Worm (Caenorhabditis elegans) whole organism, L4 larva: Measurements from ENCODE around the gene F21C10.7.

Source experiments
- D1046.2 ChIP-seq: fragments of 200-800 bp; sonication (Bioruptor generic); IDR thresholded peaks from 2 replicates; pipeline ENCODE4 v1.3.6; 2022; ENCODE audit warnings: missing genetic modification characterization, missing compliant biosample characterization
- F10B5.3 ChIP-seq: sonication (generic microtip); optimal IDR thresholded peaks from 2 replicates; lab custom pipeline; 2016; ENCODE audit warnings: mild to moderate bottlenecking, missing genetic modification characterization, missing compliant biosample characterization
- Y48G9A.11 ChIP-seq: fragments of 200-800 bp; sonication (Bioruptor generic); IDR thresholded peaks from 2 replicates; pipeline ENCODE4 v1.3.6; 2022; ENCODE audit warnings: missing genetic modification reagents, missing genetic modification characterization, missing compliant biosample characterization
- Y75B8A.6 ChIP-seq: fragments of 200-800 bp; sonication (Bioruptor generic); IDR thresholded peaks from 2 replicates; pipeline ENCODE4 v1.3.6; 2022; ENCODE audit warnings: missing genetic modification reagents, missing genetic modification characterization, missing compliant biosample characterization
- aha-1 ChIP-seq: fragments of 150-350 bp; peaks from one replicate; lab custom pipeline; 2014; ENCODE audit warnings: missing biosample characterization, missing genetic modification characterization
- aly-2 ChIP-seq: sonication (generic microtip); optimal IDR thresholded peaks from 2 replicates; lab custom pipeline; 2018; ENCODE audit warnings: missing biosample characterization, missing genetic modification characterization
- arid-1 ChIP-seq: fragments of 200-800 bp; sonication (Bioruptor generic); conservative IDR thresholded peaks from 2 replicates; pipeline ENCODE4 v1.3.6; 2022; ENCODE audit warnings: missing genetic modification reagents, missing genetic modification characterization, missing compliant biosample characterization
- ceh-20 ChIP-seq: fragments of 200-800 bp; sonication (Bioruptor generic); IDR thresholded peaks from 2 replicates; pipeline ENCODE4 v1.3.6; 2022; ENCODE audit warnings: missing genetic modification reagents, missing genetic modification characterization, missing compliant biosample characterization
- cey-2 ChIP-seq: sonication (generic microtip); optimal IDR thresholded peaks from 3 replicates; lab custom pipeline; 2017; ENCODE audit warnings: missing genetic modification characterization, mild to moderate bottlenecking, missing compliant biosample characterization, antibody characterized with exemption, borderline replicate concordance; ENCODE audit not compliant: insufficient read depth
- daf-8 ChIP-seq: fragments of 200-800 bp; sonication (Bioruptor generic); IDR thresholded peaks from 2 replicates; pipeline ENCODE4 v1.3.6; 2022; ENCODE audit warnings: missing genetic modification characterization, missing compliant biosample characterization
- dmd-6 ChIP-seq: fragments of 200-800 bp; sonication (Bioruptor generic); IDR thresholded peaks from 2 replicates; pipeline ENCODE4 v1.3.6; 2022; ENCODE audit warnings: missing genetic modification reagents, missing genetic modification characterization, missing compliant biosample characterization
- egl-43 ChIP-seq: fragments of 200-800 bp; sonication (Bioruptor generic); IDR thresholded peaks from 2 replicates; pipeline ENCODE4 v1.3.6; 2022; ENCODE audit warnings: missing genetic modification reagents, missing genetic modification characterization, missing compliant biosample characterization
- gei-8 ChIP-seq: fragments of 200-800 bp; sonication (Bioruptor generic); optimal IDR thresholded peaks from 2 replicates; lab custom pipeline; 2018; ENCODE audit warnings: mild to moderate bottlenecking, missing genetic modification characterization, missing compliant biosample characterization
- lim-7 ChIP-seq: fragments of 200-800 bp; sonication (Bioruptor generic); IDR thresholded peaks from 2 replicates; pipeline ENCODE4 v1.3.6; 2022; ENCODE audit warnings: missing genetic modification characterization, missing compliant biosample characterization
- lin-29 ChIP-seq: fragments of 200-800 bp; sonication (Bioruptor generic); IDR thresholded peaks from 2 replicates; pipeline ENCODE4 v1.3.6; 2022; ENCODE audit warnings: missing genetic modification reagents, missing genetic modification characterization, missing compliant biosample characterization
- lin-38 ChIP-seq: fragments of 200-800 bp; sonication (Bioruptor generic); IDR thresholded peaks from 2 replicates; pipeline ENCODE4 v1.3.6; 2022; ENCODE audit warnings: missing genetic modification reagents, missing genetic modification characterization, missing compliant biosample characterization
- nhr-11 ChIP-seq: fragments of 150-350 bp; optimal IDR thresholded peaks from 2 replicates; lab custom pipeline; 2014; ENCODE audit warnings: missing biosample characterization, missing genetic modification characterization
- nhr-25 ChIP-seq: sonication (generic microtip); optimal IDR thresholded peaks from 2 replicates; lab custom pipeline; 2017; ENCODE audit warnings: missing genetic modification characterization, mild to moderate bottlenecking, missing compliant biosample characterization, antibody characterized with exemption, moderate library complexity, borderline replicate concordance; ENCODE audit not compliant: insufficient read depth
- nhr-28 ChIP-seq: fragments of 150-350 bp; optimal IDR thresholded peaks from 2 replicates; lab custom pipeline; 2014; ENCODE audit warnings: missing biosample characterization, missing genetic modification characterization
- nhr-41 ChIP-seq: fragments of 200-800 bp; sonication (Bioruptor generic); IDR thresholded peaks from 2 replicates; pipeline ENCODE4 v1.3.6; 2022; ENCODE audit warnings: missing genetic modification reagents, missing genetic modification characterization, missing compliant biosample characterization
- nhr-6 ChIP-seq: fragments of 150-350 bp; optimal IDR thresholded peaks from 2 replicates; lab custom pipeline; 2014; ENCODE audit warnings: missing biosample characterization, missing genetic modification characterization
- pha-4 ChIP-seq, 2 experiments: fragments of 150-350 bp in 1 of 2; fragments of 200-800 bp in 1 of 2; sonication (Bioruptor generic) in 1 of 2; IDR thresholded peaks in 1 of 2; optimal IDR thresholded peaks in 1 of 2; 2 replicates each; pipeline versions ENCODE4 v1.3.6 to Lab custom; 2014 to 2022; ENCODE audit warnings: missing genetic modification characterization in 2 of 2, missing genetic modification reagents in 2 of 2, missing biosample characterization in 1 of 2, missing compliant biosample characterization in 1 of 2
- php-3 ChIP-seq: fragments of 200-800 bp; sonication (Bioruptor generic); IDR thresholded peaks from 2 replicates; pipeline ENCODE4 v1.3.6; 2022; ENCODE audit warnings: missing genetic modification reagents, missing genetic modification characterization, missing compliant biosample characterization
- sdz-12 ChIP-seq: fragments of 200-800 bp; sonication (Bioruptor generic); optimal IDR thresholded peaks from 2 replicates; lab custom pipeline; 2018; ENCODE audit warnings: mild to moderate bottlenecking, missing genetic modification characterization, missing compliant biosample characterization
- snpc-1.2 ChIP-seq: fragments of 200-800 bp; sonication (Bioruptor generic); IDR thresholded peaks from 2 replicates; pipeline ENCODE4 v1.3.6; 2022; ENCODE audit warnings: missing genetic modification reagents, missing genetic modification characterization, missing compliant biosample characterization
- snpc-4 ChIP-seq: fragments of 150-350 bp; optimal IDR thresholded peaks from 2 replicates; lab custom pipeline; 2014; ENCODE audit warnings: missing biosample characterization, missing genetic modification characterization
- spr-3 ChIP-seq: fragments of 200-800 bp; sonication (Bioruptor generic); optimal IDR thresholded peaks from 2 replicates; lab custom pipeline; 2018; ENCODE audit warnings: mild to moderate bottlenecking, missing genetic modification characterization, missing compliant biosample characterization
- tag-97 ChIP-seq: fragments of 200-800 bp; sonication (Bioruptor generic); IDR thresholded peaks from 2 replicates; pipeline ENCODE4 v1.3.6; 2022; ENCODE audit warnings: missing genetic modification characterization, missing compliant biosample characterization
- unc-130 ChIP-seq: sonication (generic microtip); optimal IDR thresholded peaks from 2 replicates; lab custom pipeline; 2016; ENCODE audit warnings: missing genetic modification reagents, missing genetic modification characterization, missing compliant biosample characterization
- unc-62 ChIP-seq, 3 experiments: fragments of 150-350 bp in 1 of 3; sonication (generic microtip); optimal IDR thresholded peaks in 2 of 3; peaks in 1 of 3; 1 replicate in 1 of 3; 2 replicates in 2 of 3; lab custom pipeline; 2014 to 2017; ENCODE audit warnings: missing biosample characterization in 3 of 3, missing genetic modification characterization in 3 of 3, missing genetic modification reagents in 3 of 3, missing genotype in 1 of 3
- zag-1 ChIP-seq: fragments of 150-350 bp; optimal IDR thresholded peaks from 2 replicates; lab custom pipeline; 2014; ENCODE audit warnings: missing biosample characterization, missing genetic modification characterization

F21C10.7 gene

ce11 chrV:9132043-9132442, 19.5 kb downstream of the F21C10.7 start, which contains the start of gene F21C10.1:
Gene F21C10.1, plus strand, starts transcription at chrV:9132343.
- TF ChIP-seq D1046.2 (GFP tag; lab: Robert Waterston, UW), result no peak
- no peak for TF ChIP-seq Y75B8A.6 (GFP tag; lab: Robert Waterston, UW)
- no peak for TF ChIP-seq tag-97
- TF ChIP-seq, all 104 proteins: peak for 0

- TF ChIP-seq lin-29 (GFP tag; lab: Robert Waterston, UW), result no peak
- peak in 1 of 2 experiments; percentile 53 for TF ChIP-seq unc-62 (GFP tag; optimal IDR thresholded peaks at IDR 0.05 in 1 of 2; lab: Kevin White, UChicago)
- no peak for TF ChIP-seq unc-62 (tag; optimal IDR thresholded peaks at IDR 0.05; lab: Kevin White, UChicago)
Measured at ce11 chrV:9133950-9134349, 21.4 kb downstream of the F21C10.7 start, which contains the start of gene B0222.1. Gene B0222.1, plus strand, starts transcription at chrV:9134255.

- no peak for TF ChIP-seq dmd-6 (GFP tag; lab: Robert Waterston, UW)
- TF ChIP-seq aly-2 (tag; lab: Kevin White, UChicago), result no peak
- TF ChIP-seq snpc-1.2 (GFP tag; lab: Robert Waterston, UW), result no peak
- TF ChIP-seq gei-8 (GFP tag; lab: Kevin White, UChicago), result no peak
- TF ChIP-seq sdz-12 (GFP tag; lab: Kevin White, UChicago), result no peak
- no peak for TF ChIP-seq daf-8
- no peak for TF ChIP-seq F10B5.3 (tag; lab: Kevin White, UChicago)
- TF ChIP-seq zag-1 (tag; lab: Kevin White, UChicago), result no peak
- no peak for TF ChIP-seq ceh-20 (GFP tag; lab: Robert Waterston, UW)
- no peak for TF ChIP-seq arid-1
- no peak for TF ChIP-seq php-3
- no peak for TF ChIP-seq snpc-4 (tag; lab: Kevin White, UChicago)
- TF ChIP-seq spr-3 (GFP tag; lab: Kevin White, UChicago), result no peak
- TF ChIP-seq aha-1, result no peak
- no peak for TF ChIP-seq nhr-11 (tag; lab: Kevin White, UChicago)
- TF ChIP-seq unc-130 (GFP tag; lab: Kevin White, UChicago), result no peak
Measured at ce11 chrV:9137618-9138017, 25.1 kb downstream of the F21C10.7 start, which contains the start of gene pitr-2. Gene pitr-2, minus strand, starts transcription at chrV:9137718.

- no peak for TF ChIP-seq nhr-41 (GFP tag; lab: Robert Waterston, UW)
- TF ChIP-seq snpc-4 (tag; lab: Kevin White, UChicago), result no peak
- no peak for TF ChIP-seq lin-38 (GFP tag; lab: Robert Waterston, UW)
- no peak for TF ChIP-seq nhr-6 (tag; lab: Kevin White, UChicago)
- no peak for TF ChIP-seq pha-4 (GFP tag; IDR thresholded peaks at IDR 0.05; lab: Robert Waterston, UW)
- no peak for TF ChIP-seq pha-4 (tag; optimal IDR thresholded peaks at IDR 0.05; lab: Kevin White, UChicago)
- TF ChIP-seq nhr-11 (tag; lab: Kevin White, UChicago), result no peak
- TF ChIP-seq egl-43, result no peak
- TF ChIP-seq cey-2, result no peak
Measured at ce11 chrV:9141297-9141696, 28.7 kb downstream of the F21C10.7 start, which contains the start of gene pitr-3. Gene pitr-3, minus strand, starts transcription at chrV:9141397.

- TF ChIP-seq unc-130 (GFP tag; lab: Kevin White, UChicago), result no peak
- no peak for TF ChIP-seq nhr-25 (tag; lab: Kevin White, UChicago)
- no peak for TF ChIP-seq php-3
- no peak for TF ChIP-seq Y48G9A.11 (GFP tag; lab: Robert Waterston, UW)
- TF ChIP-seq nhr-28, result peak; percentile 23
- TF ChIP-seq lim-7 (GFP tag; lab: Robert Waterston, UW), result no peak
Measured at ce11 chrV:9143896-9144295, 31.3 kb downstream of the F21C10.7 start.
